Worm (Caenorhabditis elegans): ENCODE results near the gene dpy-9.

DNA sequence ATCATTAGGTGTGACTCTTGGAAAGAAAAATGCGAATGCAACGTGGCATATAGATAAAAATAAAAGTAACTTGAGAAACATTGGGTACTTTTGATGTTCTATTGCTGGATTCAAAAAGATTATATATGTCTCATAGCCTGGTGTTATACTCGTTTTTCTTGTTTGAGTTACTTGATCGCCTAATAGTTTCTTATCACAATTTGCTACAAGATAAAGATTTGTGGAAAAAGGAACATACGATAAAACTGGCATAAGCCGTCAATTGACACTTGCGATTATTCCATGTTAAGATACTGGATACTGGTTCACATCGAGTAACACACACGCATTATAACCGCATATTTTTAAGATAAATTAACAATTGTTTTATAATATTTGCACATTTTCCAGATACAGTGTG lies 6.5 kb downstream of the dpy-9 start, which contains the start of gene grl-19:
- TF ChIP-seq rpc-1 (optimal IDR thresholded peaks at IDR 0.05) (no peak), rpc-1 (tag; optimal IDR thresholded peaks at IDR 0.05) (no peak), athp-1 (tag; optimal IDR thresholded peaks at IDR 0.05) (no peak), him-1 (tag; optimal IDR thresholded peaks at IDR 0.05) (no peak), nhr-179 (tag; optimal IDR thresholded peaks at IDR 0.05) (no peak), die-1 (tag; optimal IDR thresholded peaks at IDR 0.05) (no peak), F22D6.2 (tag; optimal IDR thresholded peaks at IDR 0.05) (no peak), aptf-3 (GFP tag; IDR thresholded peaks at IDR 0.05) (no peak), lir-1 (GFP tag; conservative IDR thresholded peaks at IDR 0.05) (no peak), mcd-1 (GFP tag; IDR thresholded peaks at IDR 0.05) (no peak), lin-26 (GFP tag; IDR thresholded peaks at IDR 0.05) (no peak), attf-3 (GFP tag; conservative IDR thresholded peaks at IDR 0.05) (no peak), T07F8.4 (tag; optimal IDR thresholded peaks at IDR 0.05) (no peak), snpc-4 (GFP tag; optimal IDR thresholded peaks at IDR 0.05) (no peak), snpc-4 (tag; optimal IDR thresholded peaks at IDR 0.05) (no peak), xnd-1 (tag; optimal IDR thresholded peaks at IDR 0.05) (no peak)

Data from whole organism, young adult.